Fruit fly (Drosophila melanogaster): ENCODE results near the gene Srp54.
A peak's percentile ranks its signal among the peaks of the same experiment; 100 is the strongest.

Gene Srp54

dm6 chr2L:9890576-9890975 lies 22.1 kb upstream of the Srp54 start, which contains the start of the genes CG34183 and CG4537 (continued):
- TF ChIP-seq Ets97D (GFP tag; optimal IDR thresholded peaks at IDR 0.05) (peak; percentile 39), btn (GFP tag; optimal IDR thresholded peaks at IDR 0.05) (no peak), Trl (optimal IDR thresholded peaks at IDR 0.05) (no peak), Trl (GFP tag; optimal IDR thresholded peaks at IDR 0.05) (no peak), CG30431 (GFP tag; optimal IDR thresholded peaks at IDR 0.05) (no peak), CG7987 (GFP tag; optimal IDR thresholded peaks at IDR 0.05) (no peak), Fer3 (tag; optimal IDR thresholded peaks at IDR 0.05) (no peak), bcd (GFP tag; optimal IDR thresholded peaks at IDR 0.05) (no peak), CG10462 (GFP tag; optimal IDR thresholded peaks at IDR 0.05) (no peak), CG17328 (GFP tag; IDR thresholded peaks at IDR 0.05) (0 out of 2 replicates have a peak, but pooled peaks have one; percentile 18), psq (GFP tag; optimal IDR thresholded peaks at IDR 0.05) (no peak), Doc3 (GFP tag; IDR thresholded peaks at IDR 0.05; ENCODE audit: partially characterized antibody) (peak; percentile 90), Hmr (GFP tag; optimal IDR thresholded peaks at IDR 0.05) (no peak), CG2202 (tag; optimal IDR thresholded peaks at IDR 0.05) (no peak), caup (GFP tag; optimal IDR thresholded peaks at IDR 0.05; ENCODE audit: severe bottlenecking) (no peak), D (optimal IDR thresholded peaks at IDR 0.05) (no peak), D (GFP tag; optimal IDR thresholded peaks at IDR 0.05) (no peak), her (GFP tag; optimal IDR thresholded peaks at IDR 0.05) (peak; percentile 3), cad (GFP tag; optimal IDR thresholded peaks at IDR 0.05) (no peak), ab (GFP tag; optimal IDR thresholded peaks at IDR 0.05) (no peak), Blimp-1 (GFP tag; optimal IDR thresholded peaks at IDR 0.05) (no peak), CG14710 (tag; optimal IDR thresholded peaks at IDR 0.05) (peak; percentile 35), en (GFP tag; optimal IDR thresholded peaks at IDR 0.05) (no peak), CG11093 (GFP tag; IDR thresholded peaks at IDR 0.05) (no peak), cwo (GFP tag; optimal IDR thresholded peaks at IDR 0.05) (no peak), rib (GFP tag; IDR thresholded peaks at IDR 0.05) (0 out of 2 replicates have a peak, but pooled peaks have one; percentile 31), CG13894 (tag; optimal IDR thresholded peaks at IDR 0.05) (no peak), salm (tag; optimal IDR thresholded peaks at IDR 0.05) (no peak), Vsx1 (GFP tag; optimal IDR thresholded peaks at IDR 0.05) (no peak), CG12236 (GFP tag; optimal IDR thresholded peaks at IDR 0.05) (no peak), Adf1 (GFP tag; IDR thresholded peaks at IDR 0.05) (no peak), CG18476 (GFP tag; optimal IDR thresholded peaks at IDR 0.05) (no peak), Sox100B (GFP tag; optimal IDR thresholded peaks at IDR 0.05) (no peak), dpn (GFP tag; optimal IDR thresholded peaks at IDR 0.05) (no peak), CG4854 (GFP tag; optimal IDR thresholded peaks at IDR 0.05) (no peak), CG12071 (GFP tag; optimal IDR thresholded peaks at IDR 0.05) (no peak), eve (GFP tag; optimal IDR thresholded peaks at IDR 0.05) (no peak), Abd-B (GFP tag; optimal IDR thresholded peaks at IDR 0.05) (no peak), CG10274 (GFP tag; optimal IDR thresholded peaks at IDR 0.05) (no peak), sug (tag; optimal IDR thresholded peaks at IDR 0.05) (no peak), zen (tag; optimal IDR thresholded peaks at IDR 0.05) (no peak), row (GFP tag; IDR thresholded peaks at IDR 0.05) (no peak), CG8765 (GFP tag; IDR thresholded peaks at IDR 0.05) (no peak), CG17612 (GFP tag; IDR thresholded peaks at IDR 0.05) (no peak), HHEX (GFP tag; optimal IDR thresholded peaks at IDR 0.05) (no peak), cas (GFP tag; IDR thresholded peaks at IDR 0.05) (no peak), CG11456 (GFP tag; IDR thresholded peaks at IDR 0.05) (no peak), crp (GFP tag; optimal IDR thresholded peaks at IDR 0.05) (peak in 1 of 2 experiments; percentile 30), Dad (GFP tag; optimal IDR thresholded peaks at IDR 0.05) (peak; percentile 11), Sox102F (GFP tag; optimal IDR thresholded peaks at IDR 0.05) (no peak), Deaf1 (tag; optimal IDR thresholded peaks at IDR 0.05) (no peak), CG31388 (GFP tag; optimal IDR thresholded peaks at IDR 0.05) (no peak)

Data from whole organism, embryonic.